Worm (Caenorhabditis elegans): Measurements from ENCODE around the gene T24B8.3.

Gene T24B8.3

DNA sequence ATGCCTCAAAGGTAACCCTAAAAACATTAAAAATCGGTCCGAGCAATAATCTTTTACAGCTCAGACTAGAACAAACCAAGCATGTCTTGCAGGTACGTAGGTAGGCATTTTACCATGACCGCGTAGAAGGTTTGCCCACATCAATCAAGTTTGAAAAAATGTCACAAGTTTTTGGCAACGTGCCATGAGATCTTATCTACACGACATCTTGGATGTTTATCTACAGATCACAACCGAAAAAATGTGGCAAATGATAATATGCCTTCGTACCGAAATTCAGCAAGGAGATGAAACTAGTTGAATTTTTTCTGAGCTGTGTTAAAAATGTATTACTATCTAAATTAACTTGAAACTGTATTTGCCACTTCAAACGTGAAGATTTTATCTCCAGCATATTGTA lies 3.5 kb upstream of the T24B8.3 start:
- no peak for TF ChIP-seq hmg-1.2 (GFP tag; IDR thresholded peaks at IDR 0.05)
- TF ChIP-seq ztf-25 (GFP tag; IDR thresholded peaks at IDR 0.05), result no peak
- TF ChIP-seq ets-4 (GFP tag; optimal IDR thresholded peaks at IDR 0.05), result no peak
- no peak for TF ChIP-seq ama-1 (optimal IDR thresholded peaks at IDR 0.05)
- no peak for TF ChIP-seq ama-1 (GFP tag; optimal IDR thresholded peaks at IDR 0.05)
- TF ChIP-seq aptf-2 (GFP tag; conservative IDR thresholded peaks at IDR 0.05), result no peak
- no peak for TF ChIP-seq ztf-26 (tag; optimal IDR thresholded peaks at IDR 0.05)
- TF ChIP-seq Y53F4B.3 (GFP tag; IDR thresholded peaks at IDR 0.05), result no peak
- no peak for TF ChIP-seq nhr-179 (tag; optimal IDR thresholded peaks at IDR 0.05)
- no peak for TF ChIP-seq cebp-1 (GFP tag; IDR thresholded peaks at IDR 0.05)
- no peak for TF ChIP-seq cebp-1 (tag; optimal IDR thresholded peaks at IDR 0.05)
- TF ChIP-seq sdz-38 (tag; optimal IDR thresholded peaks at IDR 0.05), result no peak
- TF ChIP-seq ztf-22 (GFP tag; optimal IDR thresholded peaks at IDR 0.05), result no peak
- no peak for TF ChIP-seq pha-4 (tag; optimal IDR thresholded peaks at IDR 0.05)
- TF ChIP-seq hlh-12 (tag; optimal IDR thresholded peaks at IDR 0.05), result no peak
- TF ChIP-seq madf-8 (GFP tag; conservative IDR thresholded peaks at IDR 0.05), result no peak
- no peak for TF ChIP-seq mes-4 (tag; optimal IDR thresholded peaks at IDR 0.05)
- no peak for TF ChIP-seq akir-1 (GFP tag; optimal IDR thresholded peaks at IDR 0.05)
- no peak for TF ChIP-seq lsy-27 (tag; optimal IDR thresholded peaks at IDR 0.05; ENCODE audit: borderline replicate concordance, insufficient read depth)
- TF ChIP-seq let-526 (GFP tag; IDR thresholded peaks at IDR 0.05), result no peak
- TF ChIP-seq F57C9.4 (tag; optimal IDR thresholded peaks at IDR 0.05), result no peak
- TF ChIP-seq nfya-2 (GFP tag; IDR thresholded peaks at IDR 0.05), result no peak

DNA sequence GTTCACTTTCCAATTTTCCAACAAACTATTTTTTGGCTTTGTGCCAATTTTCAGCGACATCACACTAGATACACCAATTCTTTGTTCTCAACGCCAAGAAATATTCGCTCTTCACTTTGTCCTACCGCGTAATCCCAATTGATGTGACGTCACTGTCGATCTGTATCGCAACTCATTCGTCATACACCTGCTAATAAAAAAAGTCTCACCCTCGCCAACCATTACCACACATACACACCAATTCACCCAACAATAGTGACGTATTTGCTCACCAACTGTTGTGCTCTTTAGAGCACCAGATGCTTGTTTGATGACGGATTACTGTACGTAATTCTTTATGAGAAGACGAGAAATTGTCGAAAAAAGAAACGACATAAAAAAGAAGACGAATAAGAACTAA lies 2.4 kb upstream of the T24B8.3 start:
- 0 out of 2 replicates have a peak, but pooled peaks have one; percentile 56 for TF ChIP-seq Y53G8AR.9 (GFP tag; conservative IDR thresholded peaks at IDR 0.05)
- TF ChIP-seq madf-10 (tag; optimal IDR thresholded peaks at IDR 0.05), result no peak

DNA sequence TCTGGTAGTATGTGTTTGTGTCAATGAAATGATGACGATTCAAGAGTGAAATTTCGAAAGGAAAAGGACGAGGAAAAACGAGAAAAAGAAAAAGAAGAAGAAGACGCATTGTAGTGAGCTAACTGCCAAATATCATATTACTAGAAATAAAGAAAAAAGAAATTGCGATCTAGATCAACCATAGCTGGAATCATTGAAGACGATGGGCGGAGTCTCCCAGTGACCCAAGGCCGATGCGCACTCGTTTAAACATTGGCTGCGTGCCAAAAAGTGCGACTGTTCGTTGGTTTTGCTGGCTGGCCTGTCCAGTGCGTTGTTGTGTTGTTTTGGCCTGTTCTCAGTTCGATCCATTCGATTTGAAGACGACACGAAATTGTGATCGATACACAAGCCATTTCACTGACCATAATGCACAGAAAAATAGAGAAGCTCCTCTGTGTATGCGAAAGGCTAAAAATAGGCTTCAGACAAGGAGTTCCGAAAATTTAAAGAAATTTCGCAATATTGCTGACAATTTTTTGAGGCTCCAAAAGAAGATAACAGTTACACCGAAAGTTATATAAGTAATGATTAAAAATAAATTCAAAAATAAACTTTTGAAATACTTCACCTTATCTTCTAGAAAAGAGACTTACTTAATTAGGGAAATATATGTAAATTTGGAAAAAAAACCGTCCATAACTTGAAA lies 1.5 kb upstream of the T24B8.3 start:
- TF ChIP-seq F37B4.10 (GFP tag; IDR thresholded peaks at IDR 0.05), result 0 out of 2 replicates have a peak, but pooled peaks have one; percentile 27
- no peak for TF ChIP-seq bed-2 (GFP tag; IDR thresholded peaks at IDR 0.05)
- TF ChIP-seq zim-3 (tag; optimal IDR thresholded peaks at IDR 0.05), result no peak
- peak; percentile 61; the same call in 1 of the 2 replicates for TF ChIP-seq cebp-1 (GFP tag; IDR thresholded peaks at IDR 0.05)
- TF ChIP-seq cebp-1 (tag; optimal IDR thresholded peaks at IDR 0.05), result peak; percentile 91

DNA sequence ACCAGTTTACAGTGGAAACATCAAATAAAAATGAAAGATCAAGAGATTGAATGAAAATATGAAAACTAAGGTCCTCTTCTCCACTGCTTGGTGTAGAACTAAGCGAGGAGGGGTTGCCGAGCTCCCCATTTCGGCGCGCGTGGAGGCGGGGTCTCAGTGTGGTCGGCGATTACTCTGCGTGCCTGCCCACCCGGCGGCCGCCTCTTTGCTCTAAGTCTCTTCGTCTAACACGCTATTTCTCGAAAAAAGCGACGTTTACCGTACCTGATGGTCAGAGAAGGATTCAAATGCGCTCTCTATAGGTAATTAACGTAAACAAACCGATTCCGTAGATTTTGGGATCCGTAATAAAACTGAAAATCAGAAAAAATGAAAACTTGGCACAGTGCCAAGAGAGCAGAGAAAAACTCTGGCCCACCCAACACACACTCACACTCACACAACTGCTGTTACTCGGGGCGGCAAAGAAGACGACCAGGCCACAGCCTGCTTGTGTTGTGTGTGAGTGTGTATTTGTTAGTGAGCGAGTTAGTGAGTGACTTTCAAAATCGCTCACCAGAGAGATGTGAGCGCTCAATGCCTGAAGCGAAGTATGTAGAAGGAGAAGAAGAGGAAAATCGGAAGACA lies 733 bp upstream of the T24B8.3 start:
- TF ChIP-seq let-607 (tag; optimal IDR thresholded peaks at IDR 0.05), result no peak
- no peak for TF ChIP-seq bed-2 (GFP tag; IDR thresholded peaks at IDR 0.05)
- TF ChIP-seq ztf-22 (GFP tag; optimal IDR thresholded peaks at IDR 0.05), result no peak
- TF ChIP-seq attf-3 (GFP tag; conservative IDR thresholded peaks at IDR 0.05), result no peak
- TF ChIP-seq B0035.1 (tag; optimal IDR thresholded peaks at IDR 0.05), result no peak
- no peak for TF ChIP-seq lag-1 (GFP tag; IDR thresholded peaks at IDR 0.05)
- TF ChIP-seq tlf-1 (GFP tag; optimal IDR thresholded peaks at IDR 0.05), result peak; percentile 6
- TF ChIP-seq pha-4 (tag; optimal IDR thresholded peaks at IDR 0.05), result no peak
- peak; percentile 58 for TF ChIP-seq mcd-1 (GFP tag; IDR thresholded peaks at IDR 0.05)
- no peak for TF ChIP-seq nhr-27 (tag; optimal IDR thresholded peaks at IDR 0.05)
- peak; percentile 56; the same call in 1 of the 2 replicates for TF ChIP-seq egrh-3 (GFP tag; IDR thresholded peaks at IDR 0.05)
- no peak for TF ChIP-seq repo-1 (tag; optimal IDR thresholded peaks at IDR 0.05)
- TF ChIP-seq nhr-90 (tag; optimal IDR thresholded peaks at IDR 0.05), result peak; percentile 56
- no peak for TF ChIP-seq hsf-1 (GFP tag; IDR thresholded peaks at IDR 0.05)
- TF ChIP-seq ztf-25 (GFP tag; IDR thresholded peaks at IDR 0.05), result no peak
- TF ChIP-seq F10E7.11 (tag; optimal IDR thresholded peaks at IDR 0.05), result no peak
- TF ChIP-seq Y67H2A.10 (GFP tag; conservative IDR thresholded peaks at IDR 0.05), result no peak
- no peak for TF ChIP-seq F52B5.7 (tag; optimal IDR thresholded peaks at IDR 0.05)
- peak; percentile 19 for TF ChIP-seq lin-54 (GFP tag; optimal IDR thresholded peaks at IDR 0.05)
- no peak for TF ChIP-seq aptf-2 (GFP tag; conservative IDR thresholded peaks at IDR 0.05)
- TF ChIP-seq tbx-9 (tag; optimal IDR thresholded peaks at IDR 0.05; ENCODE audit: borderline replicate concordance), result no peak
